Fruit fly (Drosophila melanogaster) whole organism: ENCODE results near the gene CG42758.

Experiments used
- CG8478 ChIP-seq: fragments of >200 bp; optimal IDR thresholded peaks from 2 replicates; lab custom pipeline; 2018; ENCODE audit warnings: inconsistent platforms
- Dll ChIP-seq: fragments of >200 bp; optimal IDR thresholded peaks from 2 replicates; lab custom pipeline; 2017
- EcR ChIP-seq, 2 experiments: fragments of >200 bp; optimal IDR thresholded peaks; 2 replicates each; lab custom pipeline; 2017; ENCODE audit warnings: missing biosample characterization in 2 of 2, missing genetic modification characterization in 2 of 2, missing genetic modification reagents in 2 of 2
- pan ChIP-seq: fragments of >200 bp; optimal IDR thresholded peaks from 2 replicates; lab custom pipeline; 2017
- psq ChIP-seq: fragments of >200 bp; optimal IDR thresholded peaks from 2 replicates; lab custom pipeline; 2017
- usp ChIP-seq: fragments of >200 bp; optimal IDR thresholded peaks from 2 replicates; lab custom pipeline; 2017; ENCODE audit warnings: missing biosample characterization, missing genetic modification characterization, mixed read lengths

CG42758 gene

dm6 chr3L:14556774-14557741 lies 10.2 kb upstream of the CG42758 start:
- TF ChIP-seq psq (lab: Kevin White, UChicago) (no peak), CG8478 (lab: Kevin White, UChicago) (no peak), EcR (GFP tag; optimal IDR thresholded peaks at IDR 0.05; lab: Kevin White, UChicago) (no peak), Dll (lab: Kevin White, UChicago) (no peak), pan (no peak), usp (no peak)

- TF ChIP-seq EcR (GFP tag; optimal IDR thresholded peaks at IDR 0.05; lab: Kevin White, UChicago) (no peak), Dll (lab: Kevin White, UChicago) (no peak), pan (no peak), usp (no peak), psq (lab: Kevin White, UChicago) (no peak), CG8478 (lab: Kevin White, UChicago) (no peak)
Measured at dm6 chr3L:14558018-14558417, 9.2 kb upstream of the CG42758 start.

- no peak for TF ChIP-seq CG8478 (lab: Kevin White, UChicago)
- TF ChIP-seq EcR (GFP tag; optimal IDR thresholded peaks at IDR 0.05; lab: Kevin White, UChicago), result no peak
- no peak for TF ChIP-seq pan
- TF ChIP-seq usp, result no peak
- TF ChIP-seq psq (lab: Kevin White, UChicago), result no peak
- no peak for TF ChIP-seq Dll (lab: Kevin White, UChicago)
Measured at dm6 chr3L:14558947-14559509, 8.2 kb upstream of the CG42758 start.

DNA sequence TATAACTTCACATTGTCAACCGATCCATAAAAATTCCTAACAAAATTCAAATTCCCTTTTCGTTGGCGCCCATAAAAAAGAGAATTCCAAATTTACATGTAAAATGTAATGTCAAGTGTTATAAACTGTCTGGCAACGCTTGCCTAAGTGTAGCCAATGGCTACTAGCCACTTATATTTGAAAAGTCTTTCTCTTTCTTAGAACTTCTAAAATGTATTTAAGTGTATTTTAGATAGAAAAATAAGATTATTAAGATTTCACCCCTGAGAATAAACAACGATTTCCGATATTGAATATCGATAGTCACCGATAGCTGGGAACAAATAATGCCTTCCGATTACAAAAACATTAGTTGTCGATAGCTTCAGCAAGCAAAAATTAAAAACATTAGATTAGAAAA lies 7.6 kb upstream of the CG42758 start, which contains the start of gene CG34039:
CG34039 (plus strand) TSS at position 342 of the 400 bp plus-strand sequence.
- TF ChIP-seq usp, result no peak
- TF ChIP-seq psq (lab: Kevin White, UChicago), result no peak
- no peak for TF ChIP-seq Dll (lab: Kevin White, UChicago)
- no peak for TF ChIP-seq EcR (GFP tag; optimal IDR thresholded peaks at IDR 0.05; lab: Kevin White, UChicago)
- no peak for TF ChIP-seq CG8478 (lab: Kevin White, UChicago)
- TF ChIP-seq pan, result no peak

dm6 chr3L:14560664-14561063 lies 6.6 kb upstream of the CG42758 start, which contains the start of gene Lk:
Gene Lk (minus strand): TSS chr3L:14560764.
- TF ChIP-seq Dll (lab: Kevin White, UChicago) (no peak), pan (no peak), CG8478 (lab: Kevin White, UChicago) (no peak), usp (no peak), EcR (GFP tag; optimal IDR thresholded peaks at IDR 0.05; lab: Kevin White, UChicago) (no peak), psq (lab: Kevin White, UChicago) (no peak)

- TF ChIP-seq CG8478 (lab: Kevin White, UChicago) (peak; percentile 0), usp (no peak), psq (lab: Kevin White, UChicago) (no peak), EcR (GFP tag; optimal IDR thresholded peaks at IDR 0.05; lab: Kevin White, UChicago) (no peak), Dll (lab: Kevin White, UChicago) (no peak), pan (no peak)
Measured at dm6 chr3L:14562672-14563071, 4.6 kb upstream of the CG42758 start.

DNA sequence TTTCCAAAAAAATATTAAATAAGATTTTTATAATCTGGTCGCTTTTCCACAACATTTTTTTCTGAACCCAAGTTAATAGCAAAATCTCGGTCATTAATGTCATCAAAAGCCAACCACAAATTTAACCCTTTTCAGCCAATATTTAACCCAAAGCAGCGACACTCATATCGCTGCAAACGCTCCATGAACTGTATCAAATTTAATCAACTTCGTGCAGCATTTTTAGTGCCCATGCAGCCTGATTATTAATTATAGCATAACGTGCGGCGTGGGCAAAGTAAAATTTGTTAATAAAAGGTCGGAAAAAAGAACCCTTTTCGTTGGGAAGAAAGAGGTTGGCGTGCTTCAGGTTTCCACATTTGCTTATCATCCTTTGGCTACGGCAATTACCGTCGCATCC lies 3.8 kb upstream of the CG42758 start:
- TF ChIP-seq CG8478 (lab: Kevin White, UChicago), result no peak
- TF ChIP-seq usp, result no peak
- TF ChIP-seq psq (lab: Kevin White, UChicago), result no peak

dm6 chr3L:14564404-14564803 lies 2.8 kb upstream of the CG42758 start:
- TF ChIP-seq pan (no peak), EcR (GFP tag; optimal IDR thresholded peaks at IDR 0.05; lab: Kevin White, UChicago) (no peak), psq (lab: Kevin White, UChicago) (no peak), Dll (lab: Kevin White, UChicago) (no peak), usp (no peak), CG8478 (lab: Kevin White, UChicago) (no peak)

dm6 chr3L:14565134-14565587 lies 2.1 kb upstream of the CG42758 start:
- TF ChIP-seq psq (lab: Kevin White, UChicago), result no peak
- no peak for TF ChIP-seq usp
- no peak for TF ChIP-seq EcR (GFP tag; optimal IDR thresholded peaks at IDR 0.05; lab: Kevin White, UChicago)
- TF ChIP-seq pan, result no peak
- no peak for TF ChIP-seq CG8478 (lab: Kevin White, UChicago)
- TF ChIP-seq Dll (lab: Kevin White, UChicago), result no peak

dm6 chr3L:14569620-14570537 lies 2.6 kb downstream of the CG42758 start:
- TF ChIP-seq Dll (lab: Kevin White, UChicago), result no peak
- TF ChIP-seq pan, result no peak
- no peak for TF ChIP-seq CG8478 (lab: Kevin White, UChicago)
- TF ChIP-seq EcR (GFP tag; optimal IDR thresholded peaks at IDR 0.05; lab: Kevin White, UChicago), result no peak
- no peak for TF ChIP-seq usp
- no peak for TF ChIP-seq psq (lab: Kevin White, UChicago)

DNA sequence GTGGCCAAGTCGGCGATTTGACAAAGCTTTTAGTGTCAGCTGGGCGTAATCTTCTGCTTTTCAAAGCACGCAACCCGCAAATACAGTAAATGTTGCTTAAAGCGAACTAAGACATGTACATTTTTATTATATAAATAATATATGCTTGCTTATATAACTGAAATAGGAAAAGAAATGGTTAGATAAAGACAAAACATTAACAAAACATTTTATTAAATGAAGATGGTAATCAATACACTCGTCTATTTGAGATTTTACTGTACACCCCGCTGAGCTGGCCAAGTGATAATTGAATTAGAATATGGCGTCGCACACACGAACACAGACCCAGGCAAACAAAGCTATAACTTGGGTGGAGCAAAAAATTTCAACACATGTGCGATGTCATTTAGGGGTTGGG lies 7.4 kb downstream of the CG42758 start:
- TF ChIP-seq EcR (GFP tag; optimal IDR thresholded peaks at IDR 0.05; lab: Kevin White, UChicago) (no peak), CG8478 (lab: Kevin White, UChicago) (no peak), Dll (lab: Kevin White, UChicago) (no peak), pan (no peak), psq (lab: Kevin White, UChicago) (no peak), usp (no peak)
